Fruit fly (Drosophila melanogaster): ENCODE measurements around the gene mthl15.
A peak's percentile ranks its signal among the peaks of the same experiment; 100 is the strongest.

mthl15 gene

DNA sequence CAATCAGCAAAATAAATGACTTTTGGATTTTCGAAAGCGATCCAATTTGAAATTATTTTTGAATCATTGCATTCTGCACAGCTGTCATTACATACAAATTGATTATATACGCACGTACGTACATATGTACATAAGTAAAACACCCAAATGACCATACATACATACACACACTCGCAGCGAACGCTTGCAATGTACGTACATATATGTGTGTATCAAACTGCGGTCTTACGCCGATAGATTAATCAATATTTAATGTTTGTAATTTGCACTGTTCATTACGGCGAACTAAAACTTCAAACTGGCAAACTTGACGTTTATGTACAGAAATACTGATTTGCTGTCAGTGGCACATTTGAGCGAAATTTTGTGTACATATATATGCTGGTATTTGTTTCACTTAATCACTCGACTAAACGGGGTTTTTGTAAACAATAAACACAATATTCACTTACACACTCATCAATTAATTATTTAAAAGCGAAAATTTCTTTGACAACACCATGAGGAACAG is 11.8 kb downstream of the mthl15 start:
- TF ChIP-seq Kr (GFP tag; optimal IDR thresholded peaks at IDR 0.05) = no peak
- no peak for TF ChIP-seq danr (GFP tag; IDR thresholded peaks at IDR 0.05)
- peak; percentile 14 for TF ChIP-seq sens (GFP tag)
- TF ChIP-seq Dek (tag; optimal IDR thresholded peaks at IDR 0.05) = no peak
- no peak for TF ChIP-seq C15 (GFP tag; IDR thresholded peaks at IDR 0.05)
- TF ChIP-seq CkIIα-i1 (GFP tag; IDR thresholded peaks at IDR 0.05) = no peak
- TF ChIP-seq CG6175 (GFP tag; IDR thresholded peaks at IDR 0.05) = no peak
- peak in 1 of 2 experiments; percentile 81 for TF ChIP-seq eve (GFP tag; optimal IDR thresholded peaks at IDR 0.05)
- TF ChIP-seq CG10366 (GFP tag; IDR thresholded peaks at IDR 0.05) = no peak
- TF ChIP-seq cg (GFP tag; optimal IDR thresholded peaks at IDR 0.05) = peak; percentile 72
- peak; percentile 67 for TF ChIP-seq MESR4 (GFP tag; optimal IDR thresholded peaks at IDR 0.05)
- TF ChIP-seq CG32767 (GFP tag; IDR thresholded peaks at IDR 0.05) = 0 out of 2 replicates have a peak, but pooled peaks have one; percentile 25
- no peak for TF ChIP-seq Taf1 (GFP tag; IDR thresholded peaks at IDR 0.05)
- peak; percentile 42 for TF ChIP-seq nerfin-1 (tag; optimal IDR thresholded peaks at IDR 0.05)
- peak; percentile 10 for TF ChIP-seq CG34376 (GFP tag; optimal IDR thresholded peaks at IDR 0.05)
- no peak for TF ChIP-seq psq (GFP tag; optimal IDR thresholded peaks at IDR 0.05)
- TF ChIP-seq CG12942 (GFP tag; optimal IDR thresholded peaks at IDR 0.05) = no peak
- peak; percentile 16 for TF ChIP-seq lbe (GFP tag; optimal IDR thresholded peaks at IDR 0.05)
- TF ChIP-seq CG7963 (GFP tag; IDR thresholded peaks at IDR 0.05; ENCODE audit: partially characterized antibody) = no peak
- TF ChIP-seq CTCF (GFP tag; optimal IDR thresholded peaks at IDR 0.05) = no peak
- no peak for TF ChIP-seq CG14860 (GFP tag; IDR thresholded peaks at IDR 0.05; ENCODE audit: partially characterized antibody)
- no peak for TF ChIP-seq CG18619 (GFP tag; optimal IDR thresholded peaks at IDR 0.05)

DNA sequence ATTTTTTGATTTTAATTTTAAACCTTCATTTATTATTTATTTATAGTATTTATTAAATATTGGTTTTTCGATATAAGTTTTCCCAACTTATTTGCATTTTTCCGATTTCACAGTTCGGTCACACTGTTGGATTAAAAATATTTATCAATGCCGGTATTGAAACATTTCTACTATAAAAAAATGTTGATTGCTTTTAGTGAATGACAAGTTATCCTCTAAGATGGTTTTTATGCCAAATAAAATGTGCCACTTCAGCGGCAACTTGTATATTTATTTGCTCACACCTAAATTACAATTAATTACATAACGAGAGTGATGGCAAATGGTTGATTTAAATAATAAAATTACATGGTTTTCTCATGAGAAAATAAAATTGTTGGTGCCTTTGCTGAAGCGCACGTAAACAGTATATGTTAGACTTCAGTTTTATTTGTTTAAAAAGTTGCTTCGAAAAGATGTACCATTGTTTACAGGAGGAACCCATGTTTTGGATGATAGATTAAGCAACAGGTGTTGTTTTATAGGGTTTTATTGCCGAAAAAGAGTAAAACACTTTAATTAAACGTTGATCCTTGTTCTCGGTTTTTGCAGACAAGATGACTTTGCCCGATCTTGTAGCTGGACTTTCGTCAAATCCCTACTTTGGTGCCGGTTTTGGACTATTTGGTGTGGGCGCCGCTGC is 15.4 kb downstream of the mthl15 start, which contains the start of gene Bcs1:
TSS of gene Bcs1 (plus strand) at position 108 of the 682 bp plus-strand sequence.
- TF ChIP-seq CG31441 (GFP tag; IDR thresholded peaks at IDR 0.05) = no peak
- no peak for TF ChIP-seq Sox102F (GFP tag; optimal IDR thresholded peaks at IDR 0.05)
- no peak for TF ChIP-seq CG6175 (GFP tag; IDR thresholded peaks at IDR 0.05)
- peak; percentile 26 for TF ChIP-seq YL-1 (GFP tag; optimal IDR thresholded peaks at IDR 0.05)
- peak; percentile 15 for TF ChIP-seq CG14710 (tag; optimal IDR thresholded peaks at IDR 0.05)
- TF ChIP-seq CG14441 (GFP tag; IDR thresholded peaks at IDR 0.05) = no peak
- TF ChIP-seq CG16815 (GFP tag; optimal IDR thresholded peaks at IDR 0.05) = no peak
- TF ChIP-seq pan (optimal IDR thresholded peaks at IDR 0.05) = no peak
- no peak for TF ChIP-seq pan (GFP tag; optimal IDR thresholded peaks at IDR 0.05 in 1 of 2, IDR thresholded peaks at IDR 0.05 in 1 of 2)
- no peak for TF ChIP-seq TFAM (GFP tag; optimal IDR thresholded peaks at IDR 0.05)
- peak; percentile 45 for TF ChIP-seq CG9797 (GFP tag; optimal IDR thresholded peaks at IDR 0.05)
- TF ChIP-seq ato (GFP tag; IDR thresholded peaks at IDR 0.05; ENCODE audit: partially characterized antibody) = no peak
- no peak for TF ChIP-seq dpn (GFP tag; optimal IDR thresholded peaks at IDR 0.05)
- peak; percentile 21 for TF ChIP-seq nerfin-1 (tag; optimal IDR thresholded peaks at IDR 0.05)
- peak; percentile 26 for TF ChIP-seq Dp (GFP tag; optimal IDR thresholded peaks at IDR 0.05)
- no peak for TF ChIP-seq D19A (tag; optimal IDR thresholded peaks at IDR 0.05)
- peak; percentile 24 for TF ChIP-seq stwl (tag; optimal IDR thresholded peaks at IDR 0.05)
- peak; percentile 19 for TF ChIP-seq CG2712 (tag; optimal IDR thresholded peaks at IDR 0.05)
- no peak for TF ChIP-seq CG4404 (GFP tag; IDR thresholded peaks at IDR 0.05)
- TF ChIP-seq eve (GFP tag; optimal IDR thresholded peaks at IDR 0.05) = peak in 1 of 2 experiments; percentile 69
- TF ChIP-seq CG15601 (tag; optimal IDR thresholded peaks at IDR 0.05) = peak; percentile 15
- peak; percentile 48 for TF ChIP-seq trem (tag; optimal IDR thresholded peaks at IDR 0.05)
- TF ChIP-seq bsh (GFP tag; optimal IDR thresholded peaks at IDR 0.05) = no peak
- peak; percentile 13 for TF ChIP-seq MESR4 (GFP tag; optimal IDR thresholded peaks at IDR 0.05)
- TF ChIP-seq lbe (GFP tag; optimal IDR thresholded peaks at IDR 0.05) = peak; percentile 62
- TF ChIP-seq scrt (GFP tag; optimal IDR thresholded peaks at IDR 0.05) = peak; percentile 15
- no peak for TF ChIP-seq CG17568 (GFP tag; optimal IDR thresholded peaks at IDR 0.05)
- no peak for TF ChIP-seq tin (GFP tag; optimal IDR thresholded peaks at IDR 0.05)
- TF ChIP-seq CG14050 (GFP tag; IDR thresholded peaks at IDR 0.05) = no peak
- peak; percentile 8 for TF ChIP-seq CG4617 (GFP tag; optimal IDR thresholded peaks at IDR 0.05; ENCODE audit: borderline replicate concordance)
- no peak for TF ChIP-seq CG4730 (GFP tag; IDR thresholded peaks at IDR 0.05)
- TF ChIP-seq CG13624 (GFP tag; optimal IDR thresholded peaks at IDR 0.05) = no peak

All from whole organism, embryonic.